Fruit fly (Drosophila melanogaster): ENCODE results near the gene Rab3-GAP.

The Rab3-GAP gene

DNA sequence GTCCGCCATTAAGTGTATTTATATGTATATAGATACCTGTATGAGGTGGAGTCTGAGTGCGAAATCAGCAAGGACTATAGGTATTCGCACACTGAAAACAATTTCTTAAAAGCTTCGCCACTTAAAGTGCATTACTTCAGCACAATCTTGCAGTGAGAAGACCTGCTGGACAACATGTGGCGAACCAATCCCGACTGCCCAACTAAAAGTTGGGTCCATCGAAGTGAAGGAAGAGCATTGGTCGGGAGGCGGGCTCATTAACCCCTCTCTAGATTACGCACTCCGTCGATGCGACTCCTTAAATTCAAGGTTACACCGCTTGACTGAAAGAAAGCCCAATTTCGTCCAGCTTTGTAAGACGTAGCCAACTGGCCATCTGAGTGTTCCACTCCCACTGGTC, 49.7 kb downstream of the Rab3-GAP start (continued):
- TF ChIP-seq net (GFP tag; optimal IDR thresholded peaks at IDR 0.05) (no peak), Ets96B (tag; optimal IDR thresholded peaks at IDR 0.05) (peak; percentile 16), CG11762 (GFP tag; optimal IDR thresholded peaks at IDR 0.05; ENCODE audit: insufficient read depth) (no peak), Eip78C (GFP tag) (peak; percentile 85), CG6854 (GFP tag; optimal IDR thresholded peaks at IDR 0.05) (no peak), Hr38 (GFP tag; optimal IDR thresholded peaks at IDR 0.05) (no peak), cyc (GFP tag; optimal IDR thresholded peaks at IDR 0.05) (peak; percentile 34), Sox15 (GFP tag; optimal IDR thresholded peaks at IDR 0.05) (no peak), fkh (GFP tag; optimal IDR thresholded peaks at IDR 0.05) (no peak), eg (GFP tag; IDR thresholded peaks at IDR 0.05) (no peak), Eip75B (GFP tag; optimal IDR thresholded peaks at IDR 0.05) (no peak), CG3919 (GFP tag; optimal IDR thresholded peaks at IDR 0.05) (no peak), Met (GFP tag; optimal IDR thresholded peaks at IDR 0.05) (no peak), Eip93F (GFP tag; optimal IDR thresholded peaks at IDR 0.05) (no peak), acj6 (GFP tag; optimal IDR thresholded peaks at IDR 0.05) (peak; percentile 54), CG8319 (GFP tag; optimal IDR thresholded peaks at IDR 0.05) (no peak), salr (GFP tag; optimal IDR thresholded peaks at IDR 0.05) (peak in 1 of 2 experiments; percentile 10), Sox102F (GFP tag; optimal IDR thresholded peaks at IDR 0.05) (peak; percentile 33), CG10669 (GFP tag; optimal IDR thresholded peaks at IDR 0.05) (peak; percentile 45), CG9139 (GFP tag; optimal IDR thresholded peaks at IDR 0.05) (no peak), CG8119 (GFP tag; IDR thresholded peaks at IDR 0.05) (no peak), CG34406 (GFP tag; optimal IDR thresholded peaks at IDR 0.05) (no peak), pdm3 (GFP tag; optimal IDR thresholded peaks at IDR 0.05) (peak; percentile 52), CG6276 (GFP tag; optimal IDR thresholded peaks at IDR 0.05) (no peak)

dm6 chr2L:12011682-12012655, 51.0 kb downstream of the Rab3-GAP start:
- TF ChIP-seq CG9139 (GFP tag; optimal IDR thresholded peaks at IDR 0.05) (peak; percentile 56), ss (GFP tag; optimal IDR thresholded peaks at IDR 0.05) (peak; percentile 75 to 78), fd85E (GFP tag; optimal IDR thresholded peaks at IDR 0.05) (no peak), CG4318 (GFP tag; optimal IDR thresholded peaks at IDR 0.05) (no peak), Sox15 (GFP tag; optimal IDR thresholded peaks at IDR 0.05) (no peak), CG15336 (GFP tag; IDR thresholded peaks at IDR 0.05) (no peak), salr (GFP tag; optimal IDR thresholded peaks at IDR 0.05) (peak; percentile 1 to 47), svp (GFP tag) (peak; percentile 100), CG1621 (tag; optimal IDR thresholded peaks at IDR 0.05) (peak; percentile 82), CG10631 (GFP tag; optimal IDR thresholded peaks at IDR 0.05) (no peak), vri (GFP tag; optimal IDR thresholded peaks at IDR 0.05) (no peak), Blimp-1 (GFP tag; optimal IDR thresholded peaks at IDR 0.05) (peak; percentile 74), topi (GFP tag; optimal IDR thresholded peaks at IDR 0.05) (peak; percentile 80), fd59A (GFP tag; optimal IDR thresholded peaks at IDR 0.05) (peak; percentile 41), CG6163 (GFP tag; IDR thresholded peaks at IDR 0.05) (no peak), Sox102F (GFP tag; optimal IDR thresholded peaks at IDR 0.05) (peak; percentile 83), CG31627 (GFP tag; optimal IDR thresholded peaks at IDR 0.05) (peak; percentile 73), Met (GFP tag; optimal IDR thresholded peaks at IDR 0.05) (peak; percentile 85), CG6276 (GFP tag; optimal IDR thresholded peaks at IDR 0.05) (peak; percentile 39), Hr4 (GFP tag; optimal IDR thresholded peaks at IDR 0.05) (peak; percentile 57), Hr39 (GFP tag; optimal IDR thresholded peaks at IDR 0.05) (peak; percentile 71), CG11762 (GFP tag; optimal IDR thresholded peaks at IDR 0.05; ENCODE audit: insufficient read depth) (peak; percentile 21), CG16779 (tag; optimal IDR thresholded peaks at IDR 0.05) (peak; percentile 53), CG10669 (GFP tag; optimal IDR thresholded peaks at IDR 0.05) (peak; percentile 59), CG6854 (GFP tag; optimal IDR thresholded peaks at IDR 0.05) (peak; percentile 90), CG32006 (GFP tag; optimal IDR thresholded peaks at IDR 0.05) (peak; percentile 5), Eip78C (GFP tag) (peak; percentile 86), Lpt (GFP tag; optimal IDR thresholded peaks at IDR 0.05) (peak; percentile 54), CG3919 (GFP tag; optimal IDR thresholded peaks at IDR 0.05) (peak; percentile 84), spab (GFP tag; optimal IDR thresholded peaks at IDR 0.05) (peak; percentile 68), Eip75B (GFP tag; optimal IDR thresholded peaks at IDR 0.05) (peak; percentile 90), Ets96B (tag; optimal IDR thresholded peaks at IDR 0.05) (peak; percentile 54), net (GFP tag; optimal IDR thresholded peaks at IDR 0.05) (peak; percentile 89), dac (GFP tag; optimal IDR thresholded peaks at IDR 0.05) (peak; percentile 27), Eip93F (GFP tag; optimal IDR thresholded peaks at IDR 0.05) (no peak), Hr38 (GFP tag; optimal IDR thresholded peaks at IDR 0.05) (no peak), achi (GFP tag; optimal IDR thresholded peaks at IDR 0.05) (peak; percentile 36)

Measured in whole organism, prepupa.